Worm (Caenorhabditis elegans): ENCODE data around the gene istr-1.

Gene istr-1

DNA sequence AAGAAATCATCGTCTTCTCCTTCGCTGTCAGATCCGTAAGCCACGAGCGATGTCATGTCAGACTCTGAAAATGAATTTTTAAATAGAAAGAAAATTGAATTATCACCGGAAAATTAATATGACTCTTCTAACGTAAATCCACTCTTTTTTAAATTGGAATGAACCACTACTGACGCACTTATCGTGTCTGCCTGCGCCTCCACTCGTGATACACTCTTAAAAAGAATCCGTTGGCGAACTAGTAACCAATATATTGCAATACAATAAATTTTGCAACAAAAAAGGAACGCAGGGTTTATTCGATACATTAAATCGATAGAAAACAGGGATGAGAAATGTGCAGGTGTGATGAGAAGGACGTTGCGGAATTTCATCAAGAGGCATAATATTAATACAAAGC lies 38.2 kb upstream of the istr-1 start, which contains the start of gene ccch-3 (continued):
- TF ChIP-seq F37D6.2 (tag; optimal IDR thresholded peaks at IDR 0.05) (no peak), ctbp-1 (GFP tag; IDR thresholded peaks at IDR 0.05) (peak; percentile 48; the same call in 1 of the 2 replicates), nhr-48 (tag; optimal IDR thresholded peaks at IDR 0.05) (no peak), madf-9 (GFP tag; conservative IDR thresholded peaks at IDR 0.05) (no peak), dmd-6 (GFP tag; IDR thresholded peaks at IDR 0.05) (no peak; the same call in 1 of the 2 replicates), T26A8.4 (GFP tag; IDR thresholded peaks at IDR 0.05) (no peak), Y5F2A.4 (GFP tag; optimal IDR thresholded peaks at IDR 0.05) (no peak), fos-1 (tag; optimal IDR thresholded peaks at IDR 0.05) (no peak), saeg-2 (GFP tag; IDR thresholded peaks at IDR 0.05) (no peak), dve-1 (tag; optimal IDR thresholded peaks at IDR 0.05; ENCODE audit: insufficient read depth) (peak; percentile 77), unc-130 (GFP tag; optimal IDR thresholded peaks at IDR 0.05) (peak; percentile 18), ztf-11 (tag; optimal IDR thresholded peaks at IDR 0.05) (no peak), unc-39 (tag; optimal IDR thresholded peaks at IDR 0.05) (no peak), lir-3 (tag; optimal IDR thresholded peaks at IDR 0.05) (no peak), lin-15B (tag; optimal IDR thresholded peaks at IDR 0.05) (no peak), mdt-29 (GFP tag; IDR thresholded peaks at IDR 0.05) (no peak), lsy-2 (tag; optimal IDR thresholded peaks at IDR 0.05) (peak in 1 of 2 experiments; percentile 86), hlh-30 (tag; optimal IDR thresholded peaks at IDR 0.05; ENCODE audit: insufficient read depth) (peak; percentile 86), pqm-1 (tag; optimal IDR thresholded peaks at IDR 0.05) (no peak), unc-62 (GFP tag; optimal IDR thresholded peaks at IDR 0.05 in 1 of 2) (no peak), unc-62 (tag; optimal IDR thresholded peaks at IDR 0.05) (no peak), nhr-10 (tag; optimal IDR thresholded peaks at IDR 0.05) (no peak), egl-27 (tag; optimal IDR thresholded peaks at IDR 0.05) (no peak), ama-1 (optimal IDR thresholded peaks at IDR 0.05) (no peak), dmd-8 (GFP tag; IDR thresholded peaks at IDR 0.05) (0 out of 2 replicates have a peak, but pooled peaks have one; percentile 42), nhr-237 (tag; optimal IDR thresholded peaks at IDR 0.05) (no peak), lim-7 (GFP tag; IDR thresholded peaks at IDR 0.05) (no peak), nhr-111 (GFP tag; optimal IDR thresholded peaks at IDR 0.05) (no peak), fkh-10 (GFP tag; optimal IDR thresholded peaks at IDR 0.05) (peak; percentile 36), ceh-62 (tag; optimal IDR thresholded peaks at IDR 0.05) (no peak), hmg-1.1 (GFP tag; IDR thresholded peaks at IDR 0.05) (peak; percentile 52; the same call in 1 of the 2 replicates), jun-1 (tag; optimal IDR thresholded peaks at IDR 0.05) (no peak), hif-1 (tag; optimal IDR thresholded peaks at IDR 0.05) (no peak), R02D3.7 (tag; optimal IDR thresholded peaks at IDR 0.05) (no peak), ceh-28 (tag; optimal IDR thresholded peaks at IDR 0.05) (no peak), Y48G9A.11 (GFP tag; IDR thresholded peaks at IDR 0.05) (no peak; the same call in 1 of the 2 replicates), nhr-102 (tag; optimal IDR thresholded peaks at IDR 0.05) (peak; percentile 35), duxl-1 (tag; optimal IDR thresholded peaks at IDR 0.05; ENCODE audit: poor library complexity) (no peak), nhr-76 (tag; optimal IDR thresholded peaks at IDR 0.05) (no peak), pha-4 (GFP tag; IDR thresholded peaks at IDR 0.05) (peak; percentile 65; the same call in 1 of the 2 replicates), pha-4 (tag; optimal IDR thresholded peaks at IDR 0.05) (no peak), lin-1 (GFP tag; IDR thresholded peaks at IDR 0.05) (no peak), tag-97 (GFP tag; IDR thresholded peaks at IDR 0.05) (no peak), cey-2 (tag; optimal IDR thresholded peaks at IDR 0.05; ENCODE audit: borderline replicate concordance, insufficient read depth) (no peak), F26F4.8 (GFP tag; conservative IDR thresholded peaks at IDR 0.05) (no peak), mxl-2 (GFP tag; conservative IDR thresholded peaks at IDR 0.05) (no peak), T20F7.1 (GFP tag; optimal IDR thresholded peaks at IDR 0.05) (peak; percentile 81), daf-19 (GFP tag; conservative IDR thresholded peaks at IDR 0.05) (0 out of 2 replicates have a peak, but pooled peaks have one; percentile 18), zag-1 (tag; optimal IDR thresholded peaks at IDR 0.05) (no peak), F49E8.2 (tag; optimal IDR thresholded peaks at IDR 0.05; ENCODE audit: borderline replicate concordance) (no peak), ceh-82 (tag; optimal IDR thresholded peaks at IDR 0.05) (no peak), D1046.2 (GFP tag; IDR thresholded peaks at IDR 0.05) (no peak)
